Fruit fly (Drosophila melanogaster) whole organism, embryonic: Measurements from ENCODE around the gene sqh.

Experiments used
- ATbp ChIP-seq: fragments of 200-800 bp; sonication (Bioruptor generic); optimal IDR thresholded peaks from 2 replicates; lab custom pipeline; 2017; ENCODE audit warnings: missing biosample characterization, mild to moderate bottlenecking, missing genetic modification characterization, missing genetic modification reagents
- B-H2 ChIP-seq: fragments of 200-800 bp; sonication (Bioruptor generic); optimal IDR thresholded peaks from 2 replicates; lab custom pipeline; 2018; ENCODE audit warnings: missing biosample characterization, mild to moderate bottlenecking, missing genetic modification characterization
- Bgb ChIP-seq: fragments of 200-800 bp; sonication (Bioruptor generic); IDR thresholded peaks from 2 replicates; pipeline ENCODE4 v1.3.6; 2022; ENCODE audit warnings: missing biosample characterization, missing genetic modification characterization; ENCODE audit not compliant: partially characterized antibody
- CG10274 ChIP-seq: fragments of 200-800 bp; sonication (Bioruptor generic); optimal IDR thresholded peaks from 3 replicates; lab custom pipeline; 2017; ENCODE audit warnings: missing biosample characterization, mild to moderate bottlenecking, missing genetic modification characterization
- CG10431 ChIP-seq: fragments of 200-800 bp; sonication (Bioruptor generic); optimal IDR thresholded peaks from 3 replicates; lab custom pipeline; 2018; ENCODE audit warnings: missing biosample characterization, mild to moderate bottlenecking, missing genetic modification characterization
- CG12659 ChIP-seq: fragments of 200-800 bp; sonication (Bioruptor generic); optimal IDR thresholded peaks from 3 replicates; lab custom pipeline; 2017; ENCODE audit warnings: mild to moderate bottlenecking, missing biosample characterization, missing genetic modification reagents, missing genetic modification characterization
- CG13624 ChIP-seq: fragments of 200-800 bp; sonication (Bioruptor generic); optimal IDR thresholded peaks from 2 replicates; lab custom pipeline; 2016; ENCODE audit warnings: missing biosample characterization, missing genetic modification characterization
- CG17612 ChIP-seq: fragments of 200-800 bp; sonication (Bioruptor generic); IDR thresholded peaks from 2 replicates; pipeline ENCODE4 v1.3.6; 2022; ENCODE audit warnings: missing biosample characterization, missing genetic modification characterization
- CG17912 ChIP-seq: fragments of 200-800 bp; sonication (Bioruptor generic); optimal IDR thresholded peaks from 2 replicates; lab custom pipeline; 2018; ENCODE audit warnings: missing biosample characterization, mild to moderate bottlenecking, missing genetic modification characterization
- CG3065 ChIP-seq: fragments of 200-800 bp; sonication (Bioruptor generic); optimal IDR thresholded peaks from 2 replicates; lab custom pipeline; 2016; ENCODE audit warnings: missing biosample characterization, missing genetic modification characterization
- CG4820 ChIP-seq: fragments of 200-800 bp; sonication (Bioruptor generic); optimal IDR thresholded peaks from 3 replicates; lab custom pipeline; 2016; ENCODE audit warnings: missing biosample characterization, missing genetic modification characterization
- CG5180 ChIP-seq: fragments of 200-800 bp; sonication (Bioruptor generic); optimal IDR thresholded peaks from 3 replicates; lab custom pipeline; 2017; ENCODE audit warnings: missing biosample characterization, missing genetic modification characterization, mild to moderate bottlenecking, moderate library complexity, missing genetic modification reagents
- CG7556 ChIP-seq: fragments of 200-800 bp; sonication (Bioruptor generic); optimal IDR thresholded peaks from 2 replicates; lab custom pipeline; 2017; ENCODE audit warnings: missing biosample characterization, mild to moderate bottlenecking, missing genetic modification characterization
- CG7786 ChIP-seq: fragments of 200-800 bp; sonication (Bioruptor generic); optimal IDR thresholded peaks from 2 replicates; lab custom pipeline; 2016; ENCODE audit warnings: missing biosample characterization, missing genetic modification characterization
- CG8290 ChIP-seq, 3 experiments: fragments of 200-800 bp; sonication (Bioruptor generic); optimal IDR thresholded peaks; 2 replicates each; lab custom pipeline; 2016 to 2019; ENCODE audit warnings: missing biosample characterization in 3 of 3, missing genetic modification characterization in 3 of 3, mild to moderate bottlenecking in 2 of 3, moderate library complexity in 1 of 3
- CG8359 ChIP-seq: fragments of 200-800 bp; sonication (Bioruptor generic); optimal IDR thresholded peaks from 2 replicates; lab custom pipeline; 2017; ENCODE audit warnings: missing biosample characterization, mild to moderate bottlenecking, missing genetic modification characterization, borderline replicate concordance
- CG9876 ChIP-seq: fragments of 200-800 bp; sonication (Bioruptor generic); optimal IDR thresholded peaks from 2 replicates; lab custom pipeline; 2016; ENCODE audit warnings: missing biosample characterization, missing genetic modification characterization
- Deaf1 ChIP-seq: fragments of 200-800 bp; optimal IDR thresholded peaks from 3 replicates; lab custom pipeline; 2019; ENCODE audit warnings: missing biosample characterization, mild to moderate bottlenecking, missing genetic modification characterization, moderate library complexity
- HLH3B ChIP-seq: fragments of 200-800 bp; sonication (Bioruptor generic); IDR thresholded peaks from 2 replicates; pipeline ENCODE4 v1.3.6; 2022; ENCODE audit warnings: missing biosample characterization, missing genetic modification characterization
- Hmx ChIP-seq: fragments of 200-800 bp; sonication (Bioruptor generic); optimal IDR thresholded peaks from 2 replicates; lab custom pipeline; 2016; ENCODE audit warnings: missing biosample characterization, missing genetic modification characterization
- Meics ChIP-seq: fragments of 200-800 bp; sonication (Bioruptor generic); optimal IDR thresholded peaks from 2 replicates; lab custom pipeline; 2017; ENCODE audit warnings: missing biosample characterization, mild to moderate bottlenecking, missing genetic modification characterization
- NC2α ChIP-seq: fragments of 200-800 bp; sonication (Bioruptor generic); optimal IDR thresholded peaks from 2 replicates; lab custom pipeline; 2016; ENCODE audit warnings: missing biosample characterization, missing genetic modification characterization
- Nf-YC ChIP-seq: fragments of 200-800 bp; optimal IDR thresholded peaks from 3 replicates; lab custom pipeline; 2019; ENCODE audit warnings: missing biosample characterization, mild to moderate bottlenecking, missing genetic modification characterization, moderate library complexity
- NfI ChIP-seq: fragments of 200-800 bp; sonication (Bioruptor generic); optimal IDR thresholded peaks from 3 replicates; lab custom pipeline; 2018; ENCODE audit warnings: missing biosample characterization, mild to moderate bottlenecking, missing genetic modification characterization, moderate library complexity
- Pdp1 ChIP-seq, 2 experiments: fragments of 200-800 bp; sonication (Bioruptor generic); optimal IDR thresholded peaks; 3 replicates each; lab custom pipeline; 2016; ENCODE audit warnings: missing biosample characterization in 2 of 2, missing genetic modification characterization in 2 of 2, mild to moderate bottlenecking in 1 of 2, moderate library complexity in 1 of 2
- YL-1 ChIP-seq: fragments of 200-800 bp; sonication (Bioruptor generic); optimal IDR thresholded peaks from 3 replicates; lab custom pipeline; 2017; ENCODE audit warnings: missing biosample characterization, mild to moderate bottlenecking, missing genetic modification characterization
- ab ChIP-seq: fragments of 200-800 bp; sonication (Bioruptor generic); optimal IDR thresholded peaks from 2 replicates; lab custom pipeline; 2016; ENCODE audit warnings: missing biosample characterization, missing genetic modification characterization
- ac ChIP-seq: fragments of 200-800 bp; sonication (Bioruptor generic); optimal IDR thresholded peaks from 3 replicates; lab custom pipeline; 2017; ENCODE audit warnings: missing biosample characterization, mild to moderate bottlenecking, missing genetic modification characterization
- cato ChIP-seq: fragments of 200-800 bp; sonication (Bioruptor generic); optimal IDR thresholded peaks from 2 replicates; lab custom pipeline; 2016; ENCODE audit warnings: missing biosample characterization, missing genetic modification characterization, borderline replicate concordance
- eve ChIP-seq, 2 experiments: fragments of >200 bp; optimal IDR thresholded peaks; 2 replicates each; lab custom pipeline; 2017; ENCODE audit warnings: missing biosample characterization in 2 of 2, missing genetic modification characterization in 2 of 2
- fd64A ChIP-seq: fragments of 200-800 bp; sonication (Bioruptor generic); optimal IDR thresholded peaks from 3 replicates; lab custom pipeline; 2018; ENCODE audit warnings: missing biosample characterization, mild to moderate bottlenecking, missing genetic modification characterization
- gce ChIP-seq: fragments of 200-800 bp; sonication (Bioruptor generic); IDR thresholded peaks from 3 replicates; pipeline ENCODE4 v1.3.6; 2022; ENCODE audit warnings: missing biosample characterization, missing genetic modification characterization
- gcm ChIP-seq: fragments of 200-800 bp; sonication (Bioruptor generic); optimal IDR thresholded peaks from 2 replicates; lab custom pipeline; 2019; ENCODE audit warnings: missing biosample characterization, mild to moderate bottlenecking, missing genetic modification characterization, moderate library complexity
- hth ChIP-seq: fragments of >200 bp; optimal IDR thresholded peaks from 2 replicates; lab custom pipeline; 2017; ENCODE audit warnings: inconsistent platforms
- ind ChIP-seq: fragments of 200-800 bp; sonication (Bioruptor generic); optimal IDR thresholded peaks from 3 replicates; lab custom pipeline; 2016; ENCODE audit warnings: missing biosample characterization, missing genetic modification characterization
- jing ChIP-seq: fragments of 200-800 bp; sonication (Bioruptor generic); optimal IDR thresholded peaks from 2 replicates; lab custom pipeline; 2018; ENCODE audit warnings: missing biosample characterization, mild to moderate bottlenecking, missing genetic modification characterization
- kay ChIP-seq: fragments of 200-800 bp; sonication (Bioruptor generic); optimal IDR thresholded peaks from 2 replicates; lab custom pipeline; 2016; ENCODE audit warnings: missing biosample characterization, missing genetic modification characterization
- lab ChIP-seq: fragments of 200-800 bp; sonication (Bioruptor generic); optimal IDR thresholded peaks from 3 replicates; lab custom pipeline; 2017; ENCODE audit warnings: missing biosample characterization, missing genetic modification characterization, mild to moderate bottlenecking, moderate library complexity, missing genetic modification reagents
- lbe ChIP-seq: fragments of 200-800 bp; sonication (Bioruptor generic); optimal IDR thresholded peaks from 2 replicates; lab custom pipeline; 2016; ENCODE audit warnings: missing biosample characterization, mild to moderate bottlenecking, missing genetic modification characterization
- nmo ChIP-seq: fragments of 200-800 bp; sonication (Bioruptor generic); optimal IDR thresholded peaks from 2 replicates; lab custom pipeline; 2018; ENCODE audit warnings: missing biosample characterization, mild to moderate bottlenecking, missing genetic modification characterization, moderate library complexity
- sens-2 ChIP-seq: fragments of 200-800 bp; sonication (Bioruptor generic); IDR thresholded peaks from 2 replicates; pipeline ENCODE4 v1.3.6; 2022; ENCODE audit warnings: missing biosample characterization, missing genetic modification characterization
- sisA ChIP-seq: fragments of 200-800 bp; sonication (Bioruptor generic); IDR thresholded peaks from 2 replicates; pipeline ENCODE4 v1.3.6; 2022; ENCODE audit warnings: missing biosample characterization, missing genetic modification characterization
- slbo ChIP-seq: fragments of 200-800 bp; sonication (Bioruptor generic); IDR thresholded peaks from 2 replicates; pipeline ENCODE4 v1.3.6; 2022; ENCODE audit warnings: missing biosample characterization, missing genetic modification characterization
- twi ChIP-seq: fragments of 200-800 bp; optimal IDR thresholded peaks from 2 replicates; lab custom pipeline; 2019; ENCODE audit warnings: missing biosample characterization, mild to moderate bottlenecking, missing genetic modification characterization, moderate library complexity
- vvl ChIP-seq: fragments of 200-800 bp; sonication (Bioruptor generic); IDR thresholded peaks from 2 replicates; pipeline ENCODE4 v1.3.6; 2022; ENCODE audit warnings: missing biosample characterization, missing genetic modification characterization
- yki ChIP-seq: fragments of >200 bp; optimal IDR thresholded peaks from 3 replicates; lab custom pipeline; 2018
- z ChIP-seq: fragments of 200-800 bp; sonication (Bioruptor generic); IDR thresholded peaks from 3 replicates; pipeline ENCODE4 v1.3.6; 2022; ENCODE audit warnings: missing biosample characterization, missing genetic modification characterization
- zfh2 ChIP-seq: fragments of 200-800 bp; sonication (Bioruptor generic); optimal IDR thresholded peaks from 2 replicates; lab custom pipeline; 2016; ENCODE audit warnings: missing biosample characterization, missing genetic modification characterization

sqh gene

dm6 chrX:6224225-6225190, at the start of gene sqh (continued):
- peak; percentile 73 for TF ChIP-seq CG5180 (GFP tag; lab: Kevin White, UChicago)
- no peak for TF ChIP-seq yki (lab: Kevin White, UChicago)
- TF ChIP-seq sens-2 (GFP tag; lab: Robert Waterston, UW): peak; percentile 70
- TF ChIP-seq twi (tag; lab: Kevin White, UChicago): peak; percentile 84
- TF ChIP-seq Meics (GFP tag; lab: Kevin White, UChicago): peak; percentile 91
- TF ChIP-seq HLH3B (GFP tag; lab: Robert Waterston, UW): peak; percentile 90
- no peak for TF ChIP-seq CG9876
- TF ChIP-seq gce (GFP tag; lab: Robert Waterston, UW): peak; percentile 57; the same call in 2 of the 3 replicates
- peak; percentile 93 for TF ChIP-seq vvl
- TF ChIP-seq eve (GFP tag; optimal IDR thresholded peaks at IDR 0.05; lab: Kevin White, UChicago): no peak
- peak; percentile 84 for TF ChIP-seq Nf-YC (tag; lab: Kevin White, UChicago)
- peak; percentile 12 for TF ChIP-seq CG3065 (GFP tag; lab: Kevin White, UChicago)
- no peak for TF ChIP-seq NC2α (GFP tag; lab: Kevin White, UChicago)
- TF ChIP-seq Hmx (GFP tag; lab: Kevin White, UChicago): no peak
- TF ChIP-seq hth (lab: Kevin White, UChicago): no peak
- TF ChIP-seq lab (GFP tag; lab: Kevin White, UChicago): peak; percentile 91
- peak; percentile 54 for TF ChIP-seq YL-1 (GFP tag; lab: Kevin White, UChicago)
- peak; percentile 93 for TF ChIP-seq CG12659 (GFP tag; lab: Kevin White, UChicago)
- TF ChIP-seq CG8359 (GFP tag; lab: Kevin White, UChicago): peak; percentile 79
- peak; percentile 62 for TF ChIP-seq cato
- TF ChIP-seq CG10274 (GFP tag; lab: Kevin White, UChicago): peak; percentile 69
- peak; percentile 92 for TF ChIP-seq nmo (GFP tag; lab: Kevin White, UChicago)
- peak; percentile 99 for TF ChIP-seq kay
- peak; percentile 84 for TF ChIP-seq sisA (GFP tag; lab: Robert Waterston, UW)
- TF ChIP-seq CG10431 (GFP tag; lab: Kevin White, UChicago): peak; percentile 75
- TF ChIP-seq CG7556 (GFP tag; lab: Kevin White, UChicago): peak; percentile 90
- TF ChIP-seq slbo (GFP tag; lab: Robert Waterston, UW): peak; percentile 90
- TF ChIP-seq B-H2: peak; percentile 77
- TF ChIP-seq Bgb (GFP tag; lab: Robert Waterston, UW): peak; percentile 43; the same call in 1 of the 2 replicates
- TF ChIP-seq gcm (GFP tag; lab: Kevin White, UChicago): peak; percentile 82
- TF ChIP-seq ind (GFP tag; lab: Kevin White, UChicago): peak; percentile 82
- TF ChIP-seq ATbp: peak; percentile 80
- TF ChIP-seq CG13624 (GFP tag; lab: Kevin White, UChicago): peak; percentile 37
- TF ChIP-seq ab (GFP tag; lab: Kevin White, UChicago): no peak
- TF ChIP-seq CG8290 (GFP tag; optimal IDR thresholded peaks at IDR 0.05; lab: Kevin White, UChicago): peak; percentile 60
- TF ChIP-seq CG8290 (tag; optimal IDR thresholded peaks at IDR 0.05; lab: Kevin White, UChicago): peak in 1 of 2 experiments; percentile 55
- peak; percentile 74 for TF ChIP-seq jing (GFP tag; lab: Kevin White, UChicago)
- peak; percentile 93 for TF ChIP-seq z (GFP tag; lab: Robert Waterston, UW)
- peak; percentile 65 for TF ChIP-seq ac (GFP tag; lab: Kevin White, UChicago)
- TF ChIP-seq CG17612 (GFP tag; lab: Robert Waterston, UW): peak; percentile 61
- TF ChIP-seq lbe (GFP tag; lab: Kevin White, UChicago): peak; percentile 75
- TF ChIP-seq Pdp1 (GFP tag; optimal IDR thresholded peaks at IDR 0.05; lab: Kevin White, UChicago): peak; percentile 40 to 56
- peak; percentile 89 for TF ChIP-seq NfI (GFP tag; lab: Kevin White, UChicago)
- TF ChIP-seq Deaf1 (tag; lab: Kevin White, UChicago): peak; percentile 55
- peak; percentile 49 for TF ChIP-seq zfh2 (GFP tag; lab: Kevin White, UChicago)
- peak; percentile 67 for TF ChIP-seq CG4820 (GFP tag; lab: Kevin White, UChicago)
- peak; percentile 42 for TF ChIP-seq CG7786 (GFP tag; lab: Kevin White, UChicago)
- peak; percentile 68 for TF ChIP-seq CG17912 (GFP tag; lab: Kevin White, UChicago)
- TF ChIP-seq fd64A: peak; percentile 71
